Worm (Caenorhabditis elegans) whole organism, L3 larva: ENCODE measurements around the gene akt-1.

ENCODE experiments used
- ama-1 ChIP-seq: fragments of 150-350 bp; optimal IDR thresholded peaks from 2 replicates; lab custom pipeline; 2018
- ceh-16 ChIP-seq: sonication (generic microtip); optimal IDR thresholded peaks from 2 replicates; lab custom pipeline; 2017; ENCODE audit warnings: missing biosample characterization, missing genetic modification characterization
- elt-1 ChIP-seq: fragments of 150-350 bp; optimal IDR thresholded peaks from 2 replicates; lab custom pipeline; 2014; ENCODE audit warnings: missing biosample characterization, missing genetic modification characterization
- fos-1 ChIP-seq: fragments of 150-350 bp; optimal IDR thresholded peaks from 2 replicates; lab custom pipeline; 2014; ENCODE audit warnings: missing biosample characterization, missing genetic modification characterization
- nfya-1 ChIP-seq: sonication (generic microtip); optimal IDR thresholded peaks from 2 replicates; lab custom pipeline; 2017; ENCODE audit warnings: missing genetic modification characterization, mild to moderate bottlenecking, missing compliant biosample characterization, antibody characterized with exemption, moderate library complexity; ENCODE audit not compliant: insufficient read depth
- nhr-28 ChIP-seq: fragments of 150-350 bp; optimal IDR thresholded peaks from 2 replicates; lab custom pipeline; 2014; ENCODE audit warnings: missing biosample characterization, missing genetic modification characterization
- ztf-11 ChIP-seq: fragments of 150-350 bp; optimal IDR thresholded peaks from 2 replicates; lab custom pipeline; 2014; ENCODE audit warnings: missing biosample characterization, missing genetic modification characterization

ce11 chrV:10241121-10241803, 7.4 kb upstream of the akt-1 start, which contains the start of the genes C12D8.21 and col-148:
- no peak for TF ChIP-seq ztf-11 (tag; lab: Kevin White, UChicago)
- TF ChIP-seq elt-1 (tag; lab: Kevin White, UChicago): no peak
- no peak for TF ChIP-seq fos-1 (tag; lab: Kevin White, UChicago)
- no peak for TF ChIP-seq ceh-16 (tag; lab: Kevin White, UChicago)
- TF ChIP-seq ama-1 (lab: Kevin White, UChicago): no peak
- TF ChIP-seq nfya-1: no peak
- TF ChIP-seq nhr-28 (tag; lab: Kevin White, UChicago): no peak
